Worm (Caenorhabditis elegans) whole organism, late embryonic: Measurements from ENCODE around the gene fbxa-11.

Experiments
- ahr-1 ChIP-seq: sonication (generic microtip); optimal IDR thresholded peaks from 2 replicates; lab custom pipeline; 2016; ENCODE audit warnings: missing genetic modification characterization, missing compliant biosample characterization
- ama-1 ChIP-seq: fragments of 150-350 bp; optimal IDR thresholded peaks from 2 replicates; lab custom pipeline; 2014
- nfya-1 ChIP-seq: sonication (generic microtip); optimal IDR thresholded peaks from 2 replicates; lab custom pipeline; 2017; ENCODE audit warnings: missing genetic modification characterization, mild to moderate bottlenecking, missing compliant biosample characterization, antibody characterized with exemption, moderate library complexity
- nhr-11 ChIP-seq: fragments of 150-350 bp; optimal IDR thresholded peaks from 2 replicates; lab custom pipeline; 2014; ENCODE audit warnings: missing biosample characterization, missing genetic modification characterization
- nhr-232 ChIP-seq: sonication (generic microtip); optimal IDR thresholded peaks from 2 replicates; lab custom pipeline; 2016; ENCODE audit warnings: missing genetic modification characterization, missing compliant biosample characterization

DNA sequence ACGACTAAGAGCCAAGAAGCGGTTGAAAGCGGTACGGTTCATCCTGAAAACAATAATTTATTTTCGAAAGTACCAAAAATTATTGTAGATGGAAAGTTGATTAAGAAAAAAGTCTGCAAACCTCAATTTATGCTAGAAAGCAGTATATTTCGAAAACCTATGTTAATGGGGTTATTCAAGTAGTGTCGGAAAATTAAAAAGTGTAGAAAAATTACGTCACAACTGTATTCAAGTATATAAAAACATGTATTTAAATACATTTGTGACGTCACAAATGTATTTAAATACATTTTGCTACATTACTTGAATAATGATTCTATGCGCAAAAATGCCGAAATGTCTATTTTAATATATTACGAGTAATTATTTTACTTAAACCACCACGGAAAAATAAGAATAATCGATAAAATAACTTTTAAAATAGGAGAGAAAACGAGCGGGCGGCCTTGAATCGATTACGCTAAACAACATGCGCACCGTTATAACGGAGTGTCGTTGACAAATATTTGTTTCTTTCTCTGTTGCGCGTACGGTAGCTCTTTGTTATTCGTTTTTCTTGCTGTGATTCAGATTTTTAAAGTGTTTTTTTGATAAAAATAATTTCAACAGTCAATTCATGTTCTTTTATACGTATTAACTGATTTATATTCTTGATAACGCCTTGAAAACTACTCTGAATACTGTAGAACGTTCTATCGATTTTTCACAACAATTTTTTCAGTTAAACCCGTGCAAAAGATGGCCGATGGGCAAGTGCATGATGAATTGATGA lies 39.9 kb upstream of the fbxa-11 start, which contains the start of the genes F23H11.5 and bra-2:
- TF ChIP-seq nhr-232 (tag; lab: Kevin White, UChicago) (no peak), nfya-1 (tag; lab: Kevin White, UChicago) (no peak), ama-1 (lab: Kevin White, UChicago) (no peak), nhr-11 (tag; lab: Kevin White, UChicago) (no peak), ahr-1 (no peak)
